Worm (Caenorhabditis elegans) whole organism, L2 larva: Measurements from ENCODE around the gene ccg-1.

Source experiments
- elt-1 ChIP-seq: fragments of 150-350 bp; optimal IDR thresholded peaks from 2 replicates; lab custom pipeline; 2014; ENCODE audit warnings: missing biosample characterization, missing genetic modification characterization
- unc-39 ChIP-seq: fragments of 150-350 bp; optimal IDR thresholded peaks from 2 replicates; lab custom pipeline; 2014; ENCODE audit warnings: missing biosample characterization, missing genetic modification characterization

DNA sequence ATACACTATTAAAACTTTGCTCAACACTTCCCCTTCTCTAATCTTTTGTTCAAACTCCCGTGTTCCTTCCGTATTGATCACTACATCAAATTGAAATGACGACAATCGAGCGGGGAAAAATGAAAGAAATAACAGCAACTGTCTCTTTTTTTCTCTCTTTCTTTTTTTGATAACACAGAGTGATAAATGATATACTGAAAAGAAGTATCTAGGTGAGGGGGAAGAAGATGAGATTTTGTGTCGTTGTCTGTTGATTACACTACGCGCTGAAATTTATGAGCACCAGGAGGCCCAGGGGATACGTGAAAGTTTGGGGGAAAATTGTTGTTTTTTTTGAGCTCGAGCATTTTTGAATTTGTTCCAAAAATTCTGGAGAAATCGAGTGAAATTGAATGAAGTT, 1.5 kb downstream of the ccg-1 start:
- no peak for TF ChIP-seq unc-39 (tag; lab: Kevin White, UChicago)
- TF ChIP-seq elt-1 (tag; lab: Kevin White, UChicago): no peak
